Worm (Caenorhabditis elegans): ENCODE results near the gene sre-37.

- TF ChIP-seq sdc-2 (tag; optimal IDR thresholded peaks at IDR 0.05): no peak
- TF ChIP-seq elt-4 (tag; optimal IDR thresholded peaks at IDR 0.05): no peak
- no peak for TF ChIP-seq ceh-9 (tag; optimal IDR thresholded peaks at IDR 0.05)
- no peak for TF ChIP-seq Y22D7AL.16 (tag; optimal IDR thresholded peaks at IDR 0.05)
- TF ChIP-seq tbx-2 (tag; optimal IDR thresholded peaks at IDR 0.05): no peak
- TF ChIP-seq ceh-30 (tag; optimal IDR thresholded peaks at IDR 0.05): no peak
Measured at ce11 chrII:12481645-12482044, 16.0 kb downstream of the sre-37 start.

Data from whole organism, late embryonic.